Worm (Caenorhabditis elegans) whole organism, mixed stage, embryonic: Measurements from ENCODE around the gene elo-1.

ENCODE experiments used
- bed-3 ChIP-seq: fragments of 200-800 bp; sonication (Bioruptor generic); optimal IDR thresholded peaks from 3 replicates; lab custom pipeline; 2018; ENCODE audit warnings: mild to moderate bottlenecking, missing genetic modification characterization, moderate library complexity, missing compliant biosample characterization
- blmp-1 ChIP-seq: fragments of 150-350 bp; optimal IDR thresholded peaks from 2 replicates; lab custom pipeline; 2014; ENCODE audit warnings: missing biosample characterization, missing genetic modification characterization
- ceh-43 ChIP-seq: fragments of 200-800 bp; sonication (Bioruptor generic); optimal IDR thresholded peaks from 2 replicates; lab custom pipeline; 2018; ENCODE audit warnings: mild to moderate bottlenecking, missing genetic modification characterization, moderate library complexity, missing compliant biosample characterization
- ces-1 ChIP-seq: fragments of 150-350 bp; optimal IDR thresholded peaks from 2 replicates; lab custom pipeline; 2014; ENCODE audit warnings: missing biosample characterization, missing genetic modification reagents, missing genetic modification characterization
- elt-1 ChIP-seq: sonication (generic microtip); optimal IDR thresholded peaks from 2 replicates; lab custom pipeline; 2017; ENCODE audit warnings: missing genetic modification characterization, mild to moderate bottlenecking, missing compliant biosample characterization, antibody characterized with exemption, moderate library complexity, borderline replicate concordance; ENCODE audit not compliant: insufficient read depth
- hlh-1 ChIP-seq: fragments of 150-350 bp; optimal IDR thresholded peaks from 2 replicates; lab custom pipeline; 2014; ENCODE audit warnings: missing biosample characterization, missing genetic modification reagents, missing genetic modification characterization
- lsy-2 ChIP-seq: fragments of 150-350 bp; optimal IDR thresholded peaks from 2 replicates; lab custom pipeline; 2014; ENCODE audit warnings: missing biosample characterization, missing genetic modification characterization
- nhr-237 ChIP-seq: fragments of 150-350 bp; optimal IDR thresholded peaks from 2 replicates; lab custom pipeline; 2014; ENCODE audit warnings: missing biosample characterization, missing genetic modification characterization
- nhr-28 ChIP-seq: fragments of 150-350 bp; optimal IDR thresholded peaks from 2 replicates; lab custom pipeline; 2014; ENCODE audit warnings: missing biosample characterization, missing genetic modification characterization
- unc-62 ChIP-seq: fragments of 150-350 bp; optimal IDR thresholded peaks from 2 replicates; lab custom pipeline; 2014; ENCODE audit warnings: missing biosample characterization, missing genetic modification reagents, missing genetic modification characterization
- ztf-11 ChIP-seq: fragments of 150-350 bp; optimal IDR thresholded peaks from 2 replicates; lab custom pipeline; 2014; ENCODE audit warnings: missing biosample characterization, missing genetic modification characterization

ce11 chrIV:9490320-9490719 is 35.8 kb upstream of the elo-1 start, which contains the start of gene sru-6:
- TF ChIP-seq nhr-28 (tag; lab: Kevin White, UChicago) = no peak
- no peak for TF ChIP-seq elt-1
- TF ChIP-seq lsy-2 (tag; lab: Kevin White, UChicago) = no peak
- no peak for TF ChIP-seq hlh-1 (tag; lab: Kevin White, UChicago)
- no peak for TF ChIP-seq ceh-43 (GFP tag; lab: Kevin White, UChicago)
- TF ChIP-seq nhr-237 = no peak
- no peak for TF ChIP-seq blmp-1
- no peak for TF ChIP-seq ces-1
- TF ChIP-seq unc-62 (GFP tag; lab: Kevin White, UChicago) = no peak
- no peak for TF ChIP-seq ztf-11
- no peak for TF ChIP-seq bed-3
